Fruit fly (Drosophila melanogaster): ENCODE data around the gene Btk.
A peak's percentile ranks its signal among the peaks of the same experiment; 100 is the strongest.

Gene Btk

dm6 chr2L:8211070-8211469 is 89.8 kb downstream of the Btk start, which contains the start of gene Ssb-c31a (continued):
- TF ChIP-seq CG5245 (GFP tag; optimal IDR thresholded peaks at IDR 0.05) (no peak), CG10431 (GFP tag; optimal IDR thresholded peaks at IDR 0.05) (peak; percentile 6), dmrt11E (tag; optimal IDR thresholded peaks at IDR 0.05) (peak; percentile 42), row (GFP tag; IDR thresholded peaks at IDR 0.05) (peak; percentile 85), CG7357 (GFP tag; IDR thresholded peaks at IDR 0.05) (no peak), CG42726 (GFP tag; IDR thresholded peaks at IDR 0.05; ENCODE audit: partially characterized antibody) (no peak), Dip3 (GFP tag; optimal IDR thresholded peaks at IDR 0.05) (peak; percentile 44), run (tag; optimal IDR thresholded peaks at IDR 0.05) (no peak), Deaf1 (tag; optimal IDR thresholded peaks at IDR 0.05) (no peak), CG16815 (GFP tag; optimal IDR thresholded peaks at IDR 0.05) (peak; percentile 10), Jarid2 (GFP tag; optimal IDR thresholded peaks at IDR 0.05) (no peak), Ets97D (GFP tag; optimal IDR thresholded peaks at IDR 0.05) (peak; percentile 66), HLH4C (GFP tag; IDR thresholded peaks at IDR 0.05; ENCODE audit: partially characterized antibody) (peak; percentile 69), CG16813 (GFP tag; IDR thresholded peaks at IDR 0.05; ENCODE audit: partially characterized antibody) (peak; percentile 79), Sin3A (optimal IDR thresholded peaks at IDR 0.05) (peak; percentile 76), CG12744 (GFP tag; optimal IDR thresholded peaks at IDR 0.05) (peak; percentile 35), gcm (GFP tag; optimal IDR thresholded peaks at IDR 0.05) (no peak), CG34224 (GFP tag; IDR thresholded peaks at IDR 0.05; ENCODE audit: partially characterized antibody) (peak; percentile 77), Asciz (GFP tag; optimal IDR thresholded peaks at IDR 0.05) (no peak), Sox100B (GFP tag; optimal IDR thresholded peaks at IDR 0.05) (peak; percentile 43)

dm6 chr2L:8210468-8210867 is 90.4 kb downstream of the Btk start:
- TF ChIP-seq CG4360 (GFP tag; IDR thresholded peaks at IDR 0.05) (no peak), Hey (tag; optimal IDR thresholded peaks at IDR 0.05) (no peak), D (optimal IDR thresholded peaks at IDR 0.05) (peak; percentile 19), D (GFP tag; optimal IDR thresholded peaks at IDR 0.05) (no peak), mld (GFP tag; IDR thresholded peaks at IDR 0.05; ENCODE audit: partially characterized antibody) (no peak), CG17359 (tag; optimal IDR thresholded peaks at IDR 0.05) (no peak), zfh1 (GFP tag; IDR thresholded peaks at IDR 0.05) (0 out of 3 replicates have a peak, but pooled peaks have one; percentile 11), danr (GFP tag; IDR thresholded peaks at IDR 0.05) (no peak), CG2889 (GFP tag; IDR thresholded peaks at IDR 0.05) (no peak), Nf-YA (GFP tag; IDR thresholded peaks at IDR 0.05) (0 out of 2 replicates have a peak, but pooled peaks have one; percentile 2), klu (GFP tag; IDR thresholded peaks at IDR 0.05) (no peak), bsh (GFP tag; optimal IDR thresholded peaks at IDR 0.05) (no peak), E2f2 (GFP tag; IDR thresholded peaks at IDR 0.05) (no peak), Dad (GFP tag; optimal IDR thresholded peaks at IDR 0.05) (no peak), CTCF (GFP tag; optimal IDR thresholded peaks at IDR 0.05) (peak; percentile 66), Sry-δ (GFP tag; optimal IDR thresholded peaks at IDR 0.05) (no peak), pzg (GFP tag; optimal IDR thresholded peaks at IDR 0.05) (no peak), CG31388 (GFP tag; optimal IDR thresholded peaks at IDR 0.05) (no peak), CG9437 (GFP tag; optimal IDR thresholded peaks at IDR 0.05) (no peak), Atf3 (GFP tag; optimal IDR thresholded peaks at IDR 0.05) (no peak), Dfd (GFP tag; optimal IDR thresholded peaks at IDR 0.05) (no peak), CG11723 (GFP tag; optimal IDR thresholded peaks at IDR 0.05) (no peak), trh (GFP tag; optimal IDR thresholded peaks at IDR 0.05) (no peak), jumu (GFP tag; optimal IDR thresholded peaks at IDR 0.05) (no peak), CG2678 (tag; optimal IDR thresholded peaks at IDR 0.05) (no peak), unc-4 (GFP tag; IDR thresholded peaks at IDR 0.05; ENCODE audit: partially characterized antibody) (no peak), Deaf1 (tag; optimal IDR thresholded peaks at IDR 0.05) (no peak), CG1233 (GFP tag; optimal IDR thresholded peaks at IDR 0.05) (no peak), CG1603 (tag; optimal IDR thresholded peaks at IDR 0.05) (no peak), Dek (tag; optimal IDR thresholded peaks at IDR 0.05) (no peak), unpg (GFP tag; optimal IDR thresholded peaks at IDR 0.05) (no peak), tio (GFP tag; optimal IDR thresholded peaks at IDR 0.05) (no peak), CG13894 (tag; optimal IDR thresholded peaks at IDR 0.05) (no peak)

Measured in whole organism, embryonic.